Worm (Caenorhabditis elegans): ENCODE measurements around the gene rap-1.

- TF ChIP-seq dao-5 (tag; optimal IDR thresholded peaks at IDR 0.05) (no peak), W03F9.2 (tag; optimal IDR thresholded peaks at IDR 0.05) (peak; percentile 60)
Measured at ce11 chrIV:8923381-8923780, 4.7 kb upstream of the rap-1 start.

Data from whole organism, L4/young adult.